Worm (Caenorhabditis elegans): ENCODE measurements around the gene grd-11.

grd-11 gene

DNA sequence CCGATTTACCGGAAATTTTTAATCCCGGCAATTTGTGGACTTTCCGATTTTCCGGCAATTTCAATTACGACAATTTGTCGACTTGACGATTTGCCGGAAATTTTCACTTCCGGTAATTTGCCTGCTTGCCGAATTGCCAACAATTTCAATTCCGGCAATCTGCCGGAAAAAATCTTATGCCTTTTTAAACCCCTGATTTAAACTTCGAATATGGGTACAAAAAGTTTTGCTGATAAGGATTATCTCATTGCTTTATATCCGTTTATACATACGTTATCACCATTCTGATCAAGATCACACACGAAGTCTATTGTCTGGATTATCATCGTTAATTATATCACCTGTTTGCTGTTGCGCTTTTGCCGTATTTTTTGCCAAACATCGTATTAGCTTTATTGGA, at the start of gene grd-11:
grd-11 (plus strand) TSS at position 301 of the 400 bp plus-strand sequence.
- TF ChIP-seq med-1 (GFP tag; optimal IDR thresholded peaks at IDR 0.05; ENCODE audit: insufficient read depth), result no peak
- TF ChIP-seq T22C8.4 (GFP tag; IDR thresholded peaks at IDR 0.05), result no peak
- no peak for TF ChIP-seq klf-2 (GFP tag; conservative IDR thresholded peaks at IDR 0.05)
- no peak for TF ChIP-seq flt-1 (GFP tag; IDR thresholded peaks at IDR 0.05)

DNA sequence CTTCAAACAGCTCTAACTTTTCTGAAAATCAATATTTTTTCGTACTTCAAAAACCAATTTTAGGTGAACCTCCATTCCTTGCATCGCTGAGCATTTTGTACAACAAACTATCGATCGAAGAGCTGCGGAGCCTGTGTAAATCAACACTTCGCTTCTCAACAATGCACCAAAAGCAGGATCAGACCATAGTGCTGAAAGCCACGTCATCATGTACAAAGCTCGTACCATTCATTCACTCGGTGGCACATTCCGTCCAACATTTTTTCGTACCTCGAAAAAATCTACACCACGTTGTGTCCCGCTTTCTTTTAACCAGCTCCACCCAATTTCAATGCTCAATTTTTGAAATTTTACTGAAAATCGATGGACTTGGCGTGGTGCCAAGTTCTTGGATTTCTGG, 46.0 kb upstream of the grd-11 start, which contains the start of gene ZC15.10:
ZC15.10 (plus strand) TSS at position 162 of the 400 bp plus-strand sequence.
- no peak for TF ChIP-seq cog-1 (tag; optimal IDR thresholded peaks at IDR 0.05)
- TF ChIP-seq flt-1 (GFP tag; IDR thresholded peaks at IDR 0.05), result no peak
- no peak for TF ChIP-seq tab-1 (GFP tag; IDR thresholded peaks at IDR 0.05)
- no peak for TF ChIP-seq ztf-23 (GFP tag; IDR thresholded peaks at IDR 0.05)
- no peak for TF ChIP-seq ztf-29 (GFP tag; IDR thresholded peaks at IDR 0.05)
- no peak for TF ChIP-seq T22C8.4 (GFP tag; IDR thresholded peaks at IDR 0.05)
- no peak for TF ChIP-seq ref-1 (GFP tag; conservative IDR thresholded peaks at IDR 0.05)
- TF ChIP-seq klf-2 (GFP tag; conservative IDR thresholded peaks at IDR 0.05), result no peak
- TF ChIP-seq med-1 (GFP tag; optimal IDR thresholded peaks at IDR 0.05; ENCODE audit: insufficient read depth), result no peak

DNA sequence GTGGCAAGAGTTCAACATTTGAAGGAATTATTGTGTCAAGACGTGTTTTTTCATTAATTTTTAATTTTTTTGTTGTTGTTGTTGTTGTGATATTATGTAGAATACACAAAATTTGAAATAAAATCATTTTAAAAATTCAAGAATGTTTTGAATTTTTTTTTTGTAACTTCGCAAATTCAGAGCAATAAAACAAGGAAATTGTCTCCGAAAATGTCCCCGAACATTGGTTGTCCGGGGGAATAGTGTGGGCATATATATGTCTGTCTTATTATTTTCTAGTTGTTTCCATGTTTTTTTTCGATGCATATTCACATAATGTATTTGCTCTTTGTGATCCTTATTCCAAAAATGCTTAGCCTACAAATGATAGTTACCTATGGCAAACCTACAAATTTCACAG, 45.1 kb upstream of the grd-11 start, which contains the start of gene clec-262:
clec-262 (plus strand) TSS at position 301 of the 400 bp plus-strand sequence.
- TF ChIP-seq tab-1 (GFP tag; IDR thresholded peaks at IDR 0.05) (no peak), ztf-29 (GFP tag; IDR thresholded peaks at IDR 0.05) (no peak), med-1 (GFP tag; optimal IDR thresholded peaks at IDR 0.05; ENCODE audit: insufficient read depth) (no peak), T22C8.4 (GFP tag; IDR thresholded peaks at IDR 0.05) (no peak), ref-1 (GFP tag; conservative IDR thresholded peaks at IDR 0.05) (no peak), cog-1 (tag; optimal IDR thresholded peaks at IDR 0.05) (no peak), klf-2 (GFP tag; conservative IDR thresholded peaks at IDR 0.05) (no peak), ztf-23 (GFP tag; IDR thresholded peaks at IDR 0.05) (no peak), flt-1 (GFP tag; IDR thresholded peaks at IDR 0.05) (no peak)

DNA sequence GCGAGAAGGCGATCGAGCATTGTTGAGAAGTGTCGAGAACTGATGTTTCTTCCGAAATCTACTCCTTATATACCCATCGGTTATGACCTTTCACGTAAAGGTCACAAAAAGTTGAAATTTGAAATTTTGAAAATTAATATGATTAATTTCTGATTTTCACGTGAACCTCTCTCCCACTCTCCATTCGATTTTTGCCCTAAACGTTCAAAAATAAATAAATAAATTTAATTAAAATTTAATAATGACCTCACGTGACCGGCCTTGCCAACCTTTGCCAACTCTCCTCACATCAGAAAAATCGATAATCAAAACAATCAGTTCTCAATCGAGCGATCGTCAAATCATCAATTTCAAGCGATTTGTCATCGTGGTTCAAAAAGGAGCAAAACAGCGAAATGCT, 39.1 kb upstream of the grd-11 start, which contains the start of gene Y113G7C.1:
Y113G7C.1 (plus strand) TSS at position 301 of the 400 bp plus-strand sequence.
- no peak for TF ChIP-seq klf-2 (GFP tag; conservative IDR thresholded peaks at IDR 0.05)
- no peak for TF ChIP-seq med-1 (GFP tag; optimal IDR thresholded peaks at IDR 0.05; ENCODE audit: insufficient read depth)
- TF ChIP-seq T22C8.4 (GFP tag; IDR thresholded peaks at IDR 0.05), result peak; percentile 20; the same call in 1 of the 2 replicates

DNA sequence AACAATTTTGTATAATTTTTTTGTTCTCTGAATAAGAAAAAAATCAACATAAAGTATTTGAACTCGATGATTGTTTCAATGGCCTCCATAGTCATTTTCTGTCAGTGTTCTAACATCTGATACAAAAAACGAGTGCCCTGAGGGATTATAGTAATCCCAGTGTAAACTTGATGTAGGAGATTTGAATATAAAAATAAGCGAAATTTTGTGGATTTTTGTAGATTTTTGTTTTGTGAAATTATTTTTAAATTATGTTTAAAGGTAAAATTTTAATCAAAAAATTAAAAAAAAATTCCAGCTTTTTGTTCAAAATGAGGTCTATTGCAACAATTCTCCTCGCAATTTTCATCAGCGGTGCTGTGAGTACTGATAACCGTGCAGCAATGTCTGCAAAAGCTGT, 31.2 kb upstream of the grd-11 start, which contains the start of gene Y38H6A.1:
Y38H6A.1 (plus strand) TSS at position 301 of the 400 bp plus-strand sequence.
- TF ChIP-seq ztf-23 (GFP tag; IDR thresholded peaks at IDR 0.05) (no peak), klf-2 (GFP tag; conservative IDR thresholded peaks at IDR 0.05) (no peak), ztf-29 (GFP tag; IDR thresholded peaks at IDR 0.05) (no peak), tab-1 (GFP tag; IDR thresholded peaks at IDR 0.05) (no peak), ref-1 (GFP tag; conservative IDR thresholded peaks at IDR 0.05) (no peak), T22C8.4 (GFP tag; IDR thresholded peaks at IDR 0.05) (no peak), med-1 (GFP tag; optimal IDR thresholded peaks at IDR 0.05; ENCODE audit: insufficient read depth) (no peak), cog-1 (tag; optimal IDR thresholded peaks at IDR 0.05) (no peak), flt-1 (GFP tag; IDR thresholded peaks at IDR 0.05) (no peak)

DNA sequence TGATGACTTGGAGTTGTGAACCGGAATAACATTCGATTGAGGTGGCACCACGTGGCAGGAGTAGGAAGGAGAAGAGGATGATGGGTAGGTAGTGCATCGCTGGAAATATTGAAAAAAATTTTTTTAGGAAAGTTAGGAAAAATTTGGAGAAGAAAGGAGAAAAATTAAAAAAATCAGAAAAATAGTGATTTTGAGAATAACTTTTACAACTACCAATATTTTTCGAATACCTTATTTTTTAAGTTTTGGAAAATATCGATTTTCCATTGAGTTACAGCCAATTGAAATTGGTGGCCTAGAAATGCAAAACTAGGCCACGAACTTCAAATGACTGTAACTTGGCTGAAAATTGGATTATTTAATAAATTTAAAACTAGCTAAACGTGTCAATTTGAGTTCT, 21.3 kb upstream of the grd-11 start, which contains the start of gene Y38H6A.5:
Y38H6A.5 (minus strand) TSS at position 101 of the 400 bp plus-strand sequence.
- TF ChIP-seq ztf-29 (GFP tag; IDR thresholded peaks at IDR 0.05), result no peak

- TF ChIP-seq klf-2 (GFP tag; conservative IDR thresholded peaks at IDR 0.05) (no peak), cog-1 (tag; optimal IDR thresholded peaks at IDR 0.05) (no peak), ztf-29 (GFP tag; IDR thresholded peaks at IDR 0.05) (no peak), tab-1 (GFP tag; IDR thresholded peaks at IDR 0.05) (no peak), ztf-23 (GFP tag; IDR thresholded peaks at IDR 0.05) (no peak), med-1 (GFP tag; optimal IDR thresholded peaks at IDR 0.05; ENCODE audit: insufficient read depth) (no peak), flt-1 (GFP tag; IDR thresholded peaks at IDR 0.05) (no peak), T22C8.4 (GFP tag; IDR thresholded peaks at IDR 0.05) (no peak), ref-1 (GFP tag; conservative IDR thresholded peaks at IDR 0.05) (no peak)
These were observed 18.6 kb upstream of the grd-11 start for ce11 chrV:20338020-20338419.

DNA sequence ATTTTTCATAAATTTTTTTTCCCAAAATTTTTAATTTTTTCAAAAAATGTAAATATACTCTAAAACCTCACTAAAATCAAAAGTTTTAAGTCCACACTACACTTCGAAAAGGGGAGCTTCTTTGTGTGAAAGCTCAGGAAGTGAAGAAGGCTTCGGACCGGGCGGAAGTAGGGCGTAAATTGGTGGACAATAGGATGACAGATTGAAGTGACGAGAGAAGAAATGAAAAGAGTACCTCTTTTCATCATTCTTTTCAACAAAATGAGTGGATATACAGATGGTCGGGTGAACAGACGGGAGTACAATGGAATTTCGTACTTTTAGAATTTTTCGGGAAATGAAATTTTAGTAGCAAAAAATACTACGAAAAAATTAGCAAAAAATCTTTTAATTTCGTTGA, 17.7 kb upstream of the grd-11 start:
- TF ChIP-seq T22C8.4 (GFP tag; IDR thresholded peaks at IDR 0.05) (no peak), flt-1 (GFP tag; IDR thresholded peaks at IDR 0.05) (no peak), cog-1 (tag; optimal IDR thresholded peaks at IDR 0.05) (no peak), ztf-23 (GFP tag; IDR thresholded peaks at IDR 0.05) (no peak), ref-1 (GFP tag; conservative IDR thresholded peaks at IDR 0.05) (no peak), ztf-29 (GFP tag; IDR thresholded peaks at IDR 0.05) (no peak), tab-1 (GFP tag; IDR thresholded peaks at IDR 0.05) (no peak), klf-2 (GFP tag; conservative IDR thresholded peaks at IDR 0.05) (no peak), med-1 (GFP tag; optimal IDR thresholded peaks at IDR 0.05; ENCODE audit: insufficient read depth) (no peak)

- TF ChIP-seq klf-2 (GFP tag; conservative IDR thresholded peaks at IDR 0.05) (no peak), med-1 (GFP tag; optimal IDR thresholded peaks at IDR 0.05; ENCODE audit: insufficient read depth) (no peak), ref-1 (GFP tag; conservative IDR thresholded peaks at IDR 0.05) (no peak), T22C8.4 (GFP tag; IDR thresholded peaks at IDR 0.05) (no peak), cog-1 (tag; optimal IDR thresholded peaks at IDR 0.05) (no peak), tab-1 (GFP tag; IDR thresholded peaks at IDR 0.05) (no peak), ztf-29 (GFP tag; IDR thresholded peaks at IDR 0.05) (no peak), ztf-23 (GFP tag; IDR thresholded peaks at IDR 0.05) (no peak), flt-1 (GFP tag; IDR thresholded peaks at IDR 0.05) (no peak)
These were observed 11.7 kb upstream of the grd-11 start, which contains the start of gene Y38H6A.3 for ce11 chrV:20344889-20345288. Y38H6A.3 (plus strand) TSS chrV:20345189.

DNA sequence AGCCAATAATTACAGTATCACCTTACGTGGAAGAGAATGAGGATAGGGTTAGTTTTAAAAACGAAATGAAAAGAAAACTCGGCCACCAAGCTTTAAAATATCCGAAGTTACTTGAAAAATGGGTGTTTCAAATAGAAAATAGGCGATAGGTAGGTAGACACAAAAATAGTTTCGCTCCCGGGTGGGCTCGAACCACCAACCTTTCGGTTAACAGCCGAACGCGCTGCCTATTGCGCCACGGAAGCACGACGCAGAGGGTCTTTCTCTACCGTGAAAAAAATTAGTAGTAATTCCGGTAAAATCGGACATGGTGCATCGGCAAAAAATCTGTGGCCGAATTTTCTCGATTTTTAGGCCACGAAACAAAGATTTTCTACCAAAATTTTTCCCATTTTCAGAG, 8.9 kb upstream of the grd-11 start:
- TF ChIP-seq ztf-23 (GFP tag; IDR thresholded peaks at IDR 0.05) (no peak), ztf-29 (GFP tag; IDR thresholded peaks at IDR 0.05) (no peak), T22C8.4 (GFP tag; IDR thresholded peaks at IDR 0.05) (no peak), cog-1 (tag; optimal IDR thresholded peaks at IDR 0.05) (no peak), ref-1 (GFP tag; conservative IDR thresholded peaks at IDR 0.05) (no peak), flt-1 (GFP tag; IDR thresholded peaks at IDR 0.05) (no peak), med-1 (GFP tag; optimal IDR thresholded peaks at IDR 0.05; ENCODE audit: insufficient read depth) (no peak), tab-1 (GFP tag; IDR thresholded peaks at IDR 0.05) (no peak), klf-2 (GFP tag; conservative IDR thresholded peaks at IDR 0.05) (no peak)
